Worm (Caenorhabditis elegans) whole organism, L1 larva: ENCODE measurements around the gene F20A1.8.
A peak's percentile ranks its signal among the peaks of the same experiment; 100 is the strongest.

ENCODE experiments used
- C04F5.9 ChIP-seq: sonication (generic microtip); optimal IDR thresholded peaks from 2 replicates; lab custom pipeline; 2016; ENCODE audit warnings: missing genetic modification characterization, missing compliant biosample characterization
- C16A3.4 ChIP-seq: fragments of 150-350 bp; optimal IDR thresholded peaks from 2 replicates; lab custom pipeline; 2014; ENCODE audit warnings: missing biosample characterization, missing genetic modification characterization
- blmp-1 ChIP-seq: fragments of 150-350 bp; optimal IDR thresholded peaks from 2 replicates; lab custom pipeline; 2014; ENCODE audit warnings: missing biosample characterization, missing genetic modification characterization
- ceh-63 ChIP-seq: fragments of 200-800 bp; sonication (Bioruptor generic); optimal IDR thresholded peaks from 2 replicates; lab custom pipeline; 2018; ENCODE audit warnings: mild to moderate bottlenecking, missing genetic modification characterization, missing compliant biosample characterization
- ces-1 ChIP-seq: fragments of 150-350 bp; optimal IDR thresholded peaks from 2 replicates; lab custom pipeline; 2014; ENCODE audit warnings: missing biosample characterization, missing genetic modification reagents, missing genetic modification characterization
- efl-1 ChIP-seq, 4 experiments: fragments of 150-350 bp; optimal IDR thresholded peaks in 3 of 4; peaks in 1 of 4; 1 replicate in 1 of 4; 2 replicates in 3 of 4; lab custom pipeline; 2014; ENCODE audit warnings: missing biosample characterization in 2 of 4, missing genetic modification characterization in 2 of 4, missing genetic modification reagents in 2 of 4
- efl-3 ChIP-seq: fragments of 200-800 bp; sonication (Bioruptor generic); optimal IDR thresholded peaks from 2 replicates; lab custom pipeline; 2018; ENCODE audit warnings: mild to moderate bottlenecking, missing genetic modification characterization, missing compliant biosample characterization
- elt-2 ChIP-seq: sonication (generic microtip); optimal IDR thresholded peaks from 2 replicates; lab custom pipeline; 2016; ENCODE audit warnings: missing genetic modification characterization, mild to moderate bottlenecking, inconsistent platforms, missing compliant biosample characterization, missing genetic modification reagents
- ets-5 ChIP-seq: fragments of 200-800 bp; sonication (Bioruptor generic); IDR thresholded peaks from 2 replicates; pipeline ENCODE4 v1.3.6; 2022; ENCODE audit warnings: missing genetic modification characterization, missing compliant biosample characterization
- fkh-10 ChIP-seq: sonication (generic microtip); optimal IDR thresholded peaks from 2 replicates; lab custom pipeline; 2017; ENCODE audit warnings: missing biosample characterization, missing genetic modification reagents, missing genetic modification characterization
- hlh-17 ChIP-seq: fragments of 200-800 bp; sonication (Bioruptor generic); optimal IDR thresholded peaks from 2 replicates; lab custom pipeline; 2018; ENCODE audit warnings: missing genetic modification characterization, mild to moderate bottlenecking, missing compliant biosample characterization, moderate library complexity, borderline replicate concordance
- hpl-2 ChIP-seq: fragments of 150-350 bp; optimal IDR thresholded peaks from 2 replicates; lab custom pipeline; 2014; ENCODE audit warnings: missing biosample characterization, missing genetic modification reagents, missing genetic modification characterization
- irx-1 ChIP-seq: sonication (generic microtip); optimal IDR thresholded peaks from 2 replicates; lab custom pipeline; 2016; ENCODE audit warnings: missing genetic modification characterization, missing compliant biosample characterization
- jun-1 ChIP-seq: fragments of 150-350 bp; optimal IDR thresholded peaks from 2 replicates; lab custom pipeline; 2014; ENCODE audit warnings: missing biosample characterization, missing genetic modification reagents, missing genetic modification characterization
- lin-14 ChIP-seq: fragments of 200-800 bp; sonication (Bioruptor generic); optimal IDR thresholded peaks from 2 replicates; lab custom pipeline; 2018; ENCODE audit warnings: mild to moderate bottlenecking, missing genetic modification characterization, moderate library complexity, missing compliant biosample characterization
- lin-35 ChIP-seq, 2 experiments: fragments of 150-350 bp; optimal IDR thresholded peaks; 2 replicates each; lab custom pipeline; 2014; ENCODE audit warnings: missing biosample characterization in 2 of 2, missing genetic modification characterization in 2 of 2, missing genetic modification reagents in 2 of 2
- lir-3 ChIP-seq: sonication (generic microtip); optimal IDR thresholded peaks from 2 replicates; lab custom pipeline; 2016; ENCODE audit warnings: mild to moderate bottlenecking, missing genetic modification characterization, moderate library complexity, missing compliant biosample characterization; ENCODE audit not compliant: poor library complexity
- nhr-11 ChIP-seq: fragments of 150-350 bp; optimal IDR thresholded peaks from 2 replicates; lab custom pipeline; 2014; ENCODE audit warnings: missing biosample characterization, missing genetic modification characterization
- nhr-12 ChIP-seq: sonication (generic microtip); optimal IDR thresholded peaks from 2 replicates; lab custom pipeline; 2017; ENCODE audit warnings: missing biosample characterization, missing genetic modification characterization
- nhr-20 ChIP-seq: sonication (generic microtip); optimal IDR thresholded peaks from 2 replicates; lab custom pipeline; 2016; ENCODE audit warnings: mild to moderate bottlenecking, missing genetic modification characterization, missing compliant biosample characterization
- nhr-237 ChIP-seq: fragments of 150-350 bp; optimal IDR thresholded peaks from 2 replicates; lab custom pipeline; 2014; ENCODE audit warnings: missing biosample characterization, missing genetic modification characterization
- nhr-28 ChIP-seq: fragments of 150-350 bp; optimal IDR thresholded peaks from 2 replicates; lab custom pipeline; 2014; ENCODE audit warnings: missing biosample characterization, missing genetic modification characterization
- nhr-47 ChIP-seq: sonication (generic microtip); optimal IDR thresholded peaks from 2 replicates; lab custom pipeline; 2016; ENCODE audit warnings: mild to moderate bottlenecking, missing genetic modification characterization, moderate library complexity, missing compliant biosample characterization
- nhr-71 ChIP-seq: sonication (generic microtip); optimal IDR thresholded peaks from 2 replicates; lab custom pipeline; 2016; ENCODE audit warnings: mild to moderate bottlenecking, missing genetic modification characterization, moderate library complexity, missing compliant biosample characterization
- nhr-76 ChIP-seq: sonication (generic microtip); optimal IDR thresholded peaks from 2 replicates; lab custom pipeline; 2017; ENCODE audit warnings: missing biosample characterization, missing genetic modification characterization
- nhr-77 ChIP-seq: fragments of 150-350 bp; optimal IDR thresholded peaks from 2 replicates; lab custom pipeline; 2014; ENCODE audit warnings: missing biosample characterization, missing genetic modification characterization
- nhr-85 ChIP-seq: sonication (generic microtip); peaks from one replicate; lab custom pipeline; 2016; ENCODE audit warnings: missing genetic modification characterization, inconsistent platforms, missing compliant biosample characterization
- nhr-90 ChIP-seq: sonication (generic microtip); optimal IDR thresholded peaks from 2 replicates; lab custom pipeline; 2016; ENCODE audit warnings: mild to moderate bottlenecking, missing genetic modification characterization, missing compliant biosample characterization; ENCODE audit not compliant: poor library complexity
- pqm-1 ChIP-seq: sonication (generic microtip); optimal IDR thresholded peaks from 3 replicates; lab custom pipeline; 2017; ENCODE audit warnings: missing biosample characterization, missing genetic modification characterization
- rnt-1 ChIP-seq: sonication (generic microtip); optimal IDR thresholded peaks from 2 replicates; lab custom pipeline; 2016; ENCODE audit warnings: mild to moderate bottlenecking, missing genetic modification characterization, moderate library complexity, missing compliant biosample characterization
- snpc-4 ChIP-seq: fragments of 150-350 bp; optimal IDR thresholded peaks from 2 replicates; lab custom pipeline; 2014; ENCODE audit warnings: missing biosample characterization, missing genetic modification characterization
- sup-37 ChIP-seq: fragments of 200-800 bp; sonication (Bioruptor generic); optimal IDR thresholded peaks from 2 replicates; lab custom pipeline; 2018; ENCODE audit warnings: mild to moderate bottlenecking, missing genetic modification characterization, missing compliant biosample characterization
- unc-62 ChIP-seq: fragments of 150-350 bp; optimal IDR thresholded peaks from 2 replicates; lab custom pipeline; 2014; ENCODE audit warnings: missing biosample characterization, missing genetic modification reagents, missing genetic modification characterization
- xbp-1 ChIP-seq: sonication (generic microtip); optimal IDR thresholded peaks from 2 replicates; lab custom pipeline; 2016; ENCODE audit warnings: missing genetic modification characterization, missing compliant biosample characterization
- zag-1 ChIP-seq: fragments of 150-350 bp; optimal IDR thresholded peaks from 2 replicates; lab custom pipeline; 2014; ENCODE audit warnings: missing biosample characterization, missing genetic modification characterization

Gene F20A1.8

DNA sequence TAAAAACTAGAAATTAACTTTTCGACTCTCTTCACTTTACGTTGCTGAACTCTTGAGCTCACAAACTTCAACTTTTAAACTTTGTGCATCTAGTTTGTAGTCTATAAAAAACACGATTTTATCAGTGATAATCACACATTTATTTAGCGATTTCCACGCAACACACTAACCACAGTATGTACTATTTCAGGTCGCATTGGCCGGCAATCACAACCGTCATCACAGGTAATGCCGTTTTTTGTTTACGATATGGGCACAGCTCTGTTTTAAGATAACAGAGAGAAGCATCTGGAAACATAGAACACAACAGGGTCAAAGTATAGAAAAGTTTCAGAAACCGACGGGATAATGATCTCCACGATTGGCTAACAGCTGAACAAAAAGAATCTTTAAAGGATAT, 28.7 kb upstream of the F20A1.8 start:
- no peak for TF ChIP-seq C16A3.4 (tag; lab: Kevin White, UChicago)
- TF ChIP-seq nhr-47 (tag; lab: Kevin White, UChicago) = no peak
- TF ChIP-seq ets-5 (GFP tag; lab: Robert Waterston, UW) = no peak
- TF ChIP-seq hpl-2 (GFP tag; lab: Kevin White, UChicago) = no peak
- no peak for TF ChIP-seq lir-3
- no peak for TF ChIP-seq nhr-76 (tag; lab: Kevin White, UChicago)
- no peak for TF ChIP-seq lin-14
- no peak for TF ChIP-seq ceh-63 (GFP tag; lab: Kevin White, UChicago)
- TF ChIP-seq rnt-1 (tag; lab: Kevin White, UChicago) = no peak
- peak; percentile 12 for TF ChIP-seq nhr-71 (tag; lab: Kevin White, UChicago)
- no peak for TF ChIP-seq efl-1 (optimal IDR thresholded peaks at IDR 0.05; lab: Kevin White, UChicago)
- TF ChIP-seq efl-1 (GFP tag; optimal IDR thresholded peaks at IDR 0.05 in 1 of 2; lab: Kevin White, UChicago) = peak in 1 of 2 experiments; percentile 88
- TF ChIP-seq nhr-237 = no peak
- TF ChIP-seq unc-62 (GFP tag; lab: Kevin White, UChicago) = no peak
- peak; percentile 13 for TF ChIP-seq jun-1 (tag; lab: Kevin White, UChicago)
- TF ChIP-seq nhr-28 (tag; lab: Kevin White, UChicago) = no peak
- TF ChIP-seq elt-2 = peak; percentile 57
- TF ChIP-seq efl-3 (GFP tag; lab: Kevin White, UChicago) = no peak
- TF ChIP-seq lin-35 (GFP tag; optimal IDR thresholded peaks at IDR 0.05; lab: Kevin White, UChicago) = peak in 1 of 2 experiments; percentile 30
- no peak for TF ChIP-seq zag-1 (tag; lab: Kevin White, UChicago)

ce11 chrV:7075646-7076045, 28.2 kb upstream of the F20A1.8 start, which contains the start of gene npa-1:
Gene npa-1, plus strand, starts transcription at chrV:7075787.
- TF ChIP-seq sup-37 (no peak), elt-2 (peak; percentile 18), pqm-1 (peak; percentile 48), C04F5.9 (no peak), efl-1 (optimal IDR thresholded peaks at IDR 0.05; lab: Kevin White, UChicago) (no peak), efl-1 (GFP tag; optimal IDR thresholded peaks at IDR 0.05 in 1 of 2; lab: Kevin White, UChicago) (peak in 1 of 2 experiments; percentile 75), xbp-1 (tag; lab: Kevin White, UChicago) (no peak)

DNA sequence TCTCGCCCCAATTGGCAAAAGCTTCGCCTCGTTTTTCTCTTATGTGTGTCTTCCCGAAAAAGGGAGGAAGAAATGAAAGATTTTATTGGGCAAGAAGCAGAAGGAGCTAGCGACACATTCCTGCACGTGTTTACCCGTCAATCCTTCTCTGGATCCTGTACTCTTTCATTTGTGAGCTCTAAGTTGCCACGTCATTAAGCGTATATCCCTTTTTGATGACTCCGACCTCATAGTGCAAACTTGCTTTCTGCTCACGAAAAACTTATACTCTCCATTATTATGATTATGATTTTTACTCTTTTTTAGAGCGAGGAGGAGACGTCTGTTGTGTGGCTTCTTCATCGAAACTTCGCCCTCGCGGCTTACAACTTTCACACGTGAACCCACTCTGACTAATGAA, 24.9 kb upstream of the F20A1.8 start, which contains the start of gene F27B10.1:
TSS of gene F27B10.1 (plus strand) at position 301 of the 400 bp plus-strand sequence.
- TF ChIP-seq lin-14 (peak; percentile 4), fkh-10 (no peak), nhr-11 (no peak), rnt-1 (tag; lab: Kevin White, UChicago) (no peak), blmp-1 (tag; lab: Kevin White, UChicago) (no peak), nhr-71 (tag; lab: Kevin White, UChicago) (no peak)

DNA sequence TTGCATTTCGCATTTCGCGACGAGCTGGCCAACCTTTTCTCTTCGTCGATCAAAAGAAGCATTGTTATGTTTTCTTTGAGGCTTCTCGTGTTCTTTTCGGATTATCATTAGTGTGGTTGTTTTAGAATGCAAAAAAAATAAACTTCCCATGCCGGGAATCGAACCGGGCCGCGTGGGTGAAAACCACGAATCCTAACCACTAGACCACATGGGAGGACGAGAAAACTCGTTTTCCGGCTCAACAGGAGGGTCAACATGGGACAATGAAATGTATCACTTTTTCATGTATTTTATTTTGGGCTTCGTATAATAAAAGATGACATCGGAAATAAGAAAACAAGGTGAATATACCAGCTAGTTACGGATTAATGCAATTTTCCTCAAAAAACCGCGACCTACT, 22.2 kb upstream of the F20A1.8 start:
- TF ChIP-seq efl-1 (optimal IDR thresholded peaks at IDR 0.05; lab: Kevin White, UChicago) (no peak), efl-1 (GFP tag; optimal IDR thresholded peaks at IDR 0.05 in 1 of 2; lab: Kevin White, UChicago) (peak in 1 of 2 experiments; percentile 85), nhr-85 (no peak)
- TF ChIP-seq, all 84 proteins: peak for 1

DNA sequence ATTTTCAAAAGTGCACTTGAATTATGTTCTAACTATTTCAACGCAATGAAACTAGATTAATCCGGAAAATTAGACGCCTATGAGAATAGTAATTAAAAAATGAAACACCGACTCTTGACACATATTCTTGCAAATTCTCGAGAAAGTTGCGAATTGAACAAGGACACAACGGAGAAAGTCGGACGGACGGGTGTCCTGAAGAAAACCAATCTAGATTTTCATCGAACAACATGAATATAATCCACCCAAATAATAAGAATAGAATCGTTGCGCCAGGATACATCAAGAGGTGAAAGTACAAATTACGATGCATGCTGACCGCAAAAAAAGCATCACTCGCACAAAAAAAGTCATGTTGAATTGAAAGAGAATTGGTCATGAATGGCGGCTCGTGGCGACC, 21.4 kb upstream of the F20A1.8 start:
- TF ChIP-seq nhr-77 (tag; lab: Kevin White, UChicago) = no peak
- TF ChIP-seq blmp-1 (tag; lab: Kevin White, UChicago) = peak; percentile 82

DNA sequence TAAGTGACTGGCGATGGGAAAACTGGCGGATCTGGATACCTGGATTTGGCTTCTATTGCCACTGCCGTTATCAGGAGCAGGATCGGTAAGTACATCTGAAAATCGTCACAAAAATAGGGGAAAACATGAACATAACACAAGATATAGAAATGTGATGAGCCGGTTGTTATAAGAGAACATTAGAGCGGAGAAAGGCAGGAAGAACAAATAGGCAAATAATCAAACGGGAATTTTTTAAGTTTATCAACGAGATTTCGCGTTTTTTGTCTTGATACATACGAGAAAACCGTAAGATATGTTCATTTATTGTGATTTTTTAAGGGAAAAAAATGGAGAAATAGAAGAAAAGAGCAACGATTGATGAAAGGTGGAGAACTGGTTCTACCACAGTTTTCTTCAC, 17.8 kb upstream of the F20A1.8 start, which contains the start of gene Y57E12AR.1:
TSS of gene Y57E12AR.1 (minus strand) at position 101 of the 400 bp plus-strand sequence.
- no peak for TF ChIP-seq nhr-76 (tag; lab: Kevin White, UChicago)
- TF ChIP-seq nhr-90 (tag; lab: Kevin White, UChicago) = no peak
- no peak for TF ChIP-seq nhr-12 (tag; lab: Kevin White, UChicago)
- no peak for TF ChIP-seq ces-1 (GFP tag; lab: Kevin White, UChicago)
- TF ChIP-seq fkh-10 = no peak
- TF ChIP-seq irx-1 (tag; lab: Kevin White, UChicago) = no peak
- no peak for TF ChIP-seq hlh-17 (GFP tag; lab: Kevin White, UChicago)
- no peak for TF ChIP-seq ets-5 (GFP tag; lab: Robert Waterston, UW)
- no peak for TF ChIP-seq snpc-4 (tag; lab: Kevin White, UChicago)
- TF ChIP-seq nhr-20 (tag; lab: Kevin White, UChicago) = no peak
